Worm (Caenorhabditis elegans) whole organism, L4/young adult: ENCODE data around the gene R09E10.13.

Experiments used
- dao-5 ChIP-seq: sonication (generic microtip); optimal IDR thresholded peaks from 2 replicates; lab custom pipeline; 2016; ENCODE audit warnings: missing genotype, missing genetic modification characterization, moderate library complexity, missing compliant biosample characterization
- him-1 ChIP-seq: sonication (generic microtip); optimal IDR thresholded peaks from 2 replicates; lab custom pipeline; 2016; ENCODE audit warnings: missing genotype, missing genetic modification reagents, missing genetic modification characterization, missing compliant biosample characterization

DNA sequence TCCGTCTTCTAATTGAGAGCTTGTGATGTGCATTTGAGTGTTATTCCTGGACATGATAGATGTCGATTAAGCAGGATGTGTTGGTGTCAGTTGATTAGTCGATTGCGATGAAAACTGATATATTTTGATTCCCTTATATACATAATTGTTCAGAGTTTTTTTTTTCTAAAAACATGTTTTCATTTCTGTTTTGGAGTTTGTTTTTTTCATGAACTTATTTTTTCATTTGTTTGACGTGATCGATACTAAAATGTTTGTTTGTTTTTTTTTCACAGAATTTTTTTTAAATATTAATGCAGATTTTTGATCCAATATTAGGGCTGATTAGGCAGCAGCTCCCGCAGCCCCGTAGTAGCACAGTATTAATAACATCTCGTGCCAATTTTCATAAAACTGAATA, 23.3 kb upstream of the R09E10.13 start, which contains the start of gene R09E10.2:
- TF ChIP-seq dao-5 (tag; lab: Kevin White, UChicago), result no peak
- TF ChIP-seq him-1, result no peak
